Fruit fly (Drosophila melanogaster) whole organism, embryonic: ENCODE measurements around the gene Tbc1d22.

Source experiments
- Aef1 ChIP-seq: fragments of 200-800 bp; sonication (Bioruptor generic); IDR thresholded peaks from 3 replicates; pipeline ENCODE4 v1.3.6; 2022; ENCODE audit warnings: missing biosample characterization, missing genetic modification characterization
- Antp ChIP-seq: fragments of 200-800 bp; sonication (Bioruptor generic); optimal IDR thresholded peaks from 3 replicates; lab custom pipeline; 2016; ENCODE audit warnings: missing biosample characterization, missing genetic modification characterization
- CG10979 ChIP-seq: fragments of 200-800 bp; sonication (Bioruptor generic); optimal IDR thresholded peaks from 2 replicates; lab custom pipeline; 2018; ENCODE audit warnings: missing biosample characterization, mild to moderate bottlenecking, missing genetic modification characterization, moderate library complexity
- CG12104 ChIP-seq: fragments of 200-800 bp; sonication (Bioruptor generic); optimal IDR thresholded peaks from 3 replicates; lab custom pipeline; 2016; ENCODE audit warnings: missing biosample characterization, missing genetic modification characterization
- CG13287 ChIP-seq: fragments of 200-800 bp; sonication (Bioruptor generic); IDR thresholded peaks from 2 replicates; pipeline ENCODE4 v1.3.6; 2022; ENCODE audit warnings: missing biosample characterization, missing genetic modification characterization; ENCODE audit not compliant: partially characterized antibody
- CG15073 ChIP-seq: fragments of 200-800 bp; sonication (Bioruptor generic); optimal IDR thresholded peaks from 2 replicates; lab custom pipeline; 2016; ENCODE audit warnings: missing biosample characterization, missing genetic modification characterization
- CG15514 ChIP-seq: fragments of 200-800 bp; sonication (Bioruptor generic); optimal IDR thresholded peaks from 3 replicates; lab custom pipeline; 2017; ENCODE audit warnings: missing biosample characterization, missing genetic modification characterization, mild to moderate bottlenecking, moderate library complexity, missing genetic modification reagents
- CG1647 ChIP-seq: fragments of 200-800 bp; sonication (Bioruptor generic); optimal IDR thresholded peaks from 3 replicates; lab custom pipeline; 2016; ENCODE audit warnings: missing biosample characterization, missing genetic modification characterization
- CG32532 ChIP-seq: fragments of 200-800 bp; sonication (Bioruptor generic); IDR thresholded peaks from 2 replicates; pipeline ENCODE4 v1.3.6; 2022; ENCODE audit warnings: missing biosample characterization, missing genetic modification characterization
- CG4360 ChIP-seq: fragments of 200-800 bp; sonication (Bioruptor generic); IDR thresholded peaks from 2 replicates; pipeline ENCODE4 v1.3.6; 2022; ENCODE audit warnings: missing biosample characterization, missing genetic modification characterization
- CG4617 ChIP-seq: fragments of 200-800 bp; sonication (Bioruptor generic); optimal IDR thresholded peaks from 3 replicates; lab custom pipeline; 2016; ENCODE audit warnings: missing biosample characterization, missing genetic modification characterization, borderline replicate concordance
- CG6175 ChIP-seq: fragments of 200-800 bp; sonication (Bioruptor generic); IDR thresholded peaks from 3 replicates; pipeline ENCODE4 v1.3.6; 2022; ENCODE audit warnings: missing biosample characterization, missing genetic modification characterization
- CG8281 ChIP-seq: fragments of 200-800 bp; sonication (Bioruptor generic); optimal IDR thresholded peaks from 2 replicates; lab custom pipeline; 2018; ENCODE audit warnings: missing biosample characterization, mild to moderate bottlenecking, missing genetic modification characterization, moderate library complexity
- CG9609 ChIP-seq: fragments of 200-800 bp; sonication (Bioruptor generic); optimal IDR thresholded peaks from 3 replicates; lab custom pipeline; 2016; ENCODE audit warnings: missing biosample characterization, missing genetic modification characterization
- CG9876 ChIP-seq: fragments of 200-800 bp; sonication (Bioruptor generic); optimal IDR thresholded peaks from 2 replicates; lab custom pipeline; 2016; ENCODE audit warnings: missing biosample characterization, missing genetic modification characterization
- Dfd ChIP-seq, 2 experiments: fragments of >200 bp; optimal IDR thresholded peaks; 2 replicates each; lab custom pipeline; 2017; ENCODE audit warnings: missing biosample characterization in 2 of 2, missing genetic modification characterization in 2 of 2
- Dll ChIP-seq: fragments of 200-800 bp; sonication (Bioruptor generic); IDR thresholded peaks from 4 replicates; pipeline ENCODE4 v1.3.6; 2022; ENCODE audit warnings: missing biosample characterization, missing genetic modification characterization; ENCODE audit not compliant: partially characterized antibody
- Drgx ChIP-seq: fragments of 200-800 bp; sonication (Bioruptor generic); IDR thresholded peaks from 2 replicates; pipeline ENCODE4 v1.3.6; 2022; ENCODE audit warnings: missing biosample characterization, missing genetic modification characterization
- HLHmδ ChIP-seq: fragments of 200-800 bp; sonication (Bioruptor generic); optimal IDR thresholded peaks from 2 replicates; lab custom pipeline; 2018; ENCODE audit warnings: missing biosample characterization, mild to moderate bottlenecking, missing genetic modification characterization, moderate library complexity
- Hr3 ChIP-seq: fragments of 200-800 bp; sonication (Bioruptor generic); optimal IDR thresholded peaks from 3 replicates; lab custom pipeline; 2016; ENCODE audit warnings: missing biosample characterization, missing genetic modification characterization
- Hr51 ChIP-seq, 2 experiments: fragments of 200-800 bp; sonication (Bioruptor generic); optimal IDR thresholded peaks; 2 replicates in 1 of 2; 3 replicates in 1 of 2; lab custom pipeline; 2016 to 2018; ENCODE audit warnings: missing biosample characterization in 2 of 2, missing genetic modification characterization in 2 of 2, mild to moderate bottlenecking in 1 of 2, moderate library complexity in 1 of 2
- Hr78 ChIP-seq, 2 experiments: fragments of 200-800 bp in 1 of 2; fragments of >200 bp in 1 of 2; sonication (Bioruptor generic) in 1 of 2; optimal IDR thresholded peaks; 2 replicates each; lab custom pipeline; 2017 to 2019; ENCODE audit warnings: missing biosample characterization in 2 of 2, missing genetic modification characterization in 2 of 2, mild to moderate bottlenecking in 1 of 2, moderate library complexity in 1 of 2
- Jarid2 ChIP-seq: fragments of 200-800 bp; sonication (Bioruptor generic); optimal IDR thresholded peaks from 3 replicates; lab custom pipeline; 2017; ENCODE audit warnings: mild to moderate bottlenecking, missing biosample characterization, missing genetic modification reagents, missing genetic modification characterization
- MBD-R2 ChIP-seq: fragments of 200-800 bp; sonication (Bioruptor generic); IDR thresholded peaks from 2 replicates; pipeline ENCODE4 v1.3.6; 2022; ENCODE audit warnings: missing biosample characterization, missing genetic modification characterization
- Meics ChIP-seq: fragments of 200-800 bp; sonication (Bioruptor generic); optimal IDR thresholded peaks from 2 replicates; lab custom pipeline; 2017; ENCODE audit warnings: missing biosample characterization, mild to moderate bottlenecking, missing genetic modification characterization
- NC2β ChIP-seq: fragments of 200-800 bp; sonication (Bioruptor generic); optimal IDR thresholded peaks from 2 replicates; lab custom pipeline; 2016; ENCODE audit warnings: missing biosample characterization, missing genetic modification characterization
- NFAT ChIP-seq: fragments of 200-800 bp; sonication (Bioruptor generic); IDR thresholded peaks from 2 replicates; pipeline ENCODE4 v1.3.6; 2022; ENCODE audit warnings: missing biosample characterization, missing genetic modification characterization
- Nf-YC ChIP-seq: fragments of 200-800 bp; optimal IDR thresholded peaks from 3 replicates; lab custom pipeline; 2019; ENCODE audit warnings: missing biosample characterization, mild to moderate bottlenecking, missing genetic modification characterization, moderate library complexity
- Scr ChIP-seq: fragments of 200-800 bp; sonication (Bioruptor generic); IDR thresholded peaks from 2 replicates; pipeline ENCODE4 v1.3.6; 2022; ENCODE audit warnings: missing biosample characterization, missing genetic modification characterization; ENCODE audit not compliant: partially characterized antibody
- Sox102F ChIP-seq: fragments of 200-800 bp; sonication (Bioruptor generic); optimal IDR thresholded peaks from 2 replicates; lab custom pipeline; 2018; ENCODE audit warnings: missing biosample characterization, mild to moderate bottlenecking, missing genetic modification characterization, moderate library complexity
- Xrp1 ChIP-seq: fragments of 200-800 bp; sonication (Bioruptor generic); IDR thresholded peaks from 2 replicates; pipeline ENCODE4 v1.3.6; 2022; ENCODE audit warnings: missing biosample characterization, missing genetic modification characterization
- ase ChIP-seq: fragments of 200-800 bp; sonication (Bioruptor generic); IDR thresholded peaks from 3 replicates; pipeline ENCODE4 v1.3.6; 2022; ENCODE audit warnings: missing biosample characterization, missing genetic modification characterization
- bbx ChIP-seq: fragments of 200-800 bp; sonication (Bioruptor generic); IDR thresholded peaks from 2 replicates; pipeline ENCODE4 v1.3.6; 2022; ENCODE audit warnings: missing biosample characterization, missing genetic modification characterization; ENCODE audit not compliant: partially characterized antibody
- caup ChIP-seq: fragments of 200-800 bp; sonication (Bioruptor generic); optimal IDR thresholded peaks from 3 replicates; lab custom pipeline; 2017; ENCODE audit warnings: missing biosample characterization, mild to moderate bottlenecking, missing genetic modification characterization, moderate library complexity; ENCODE audit not compliant: severe bottlenecking
- chn ChIP-seq: fragments of 200-800 bp; sonication (Bioruptor generic); optimal IDR thresholded peaks from 2 replicates; lab custom pipeline; 2016; ENCODE audit warnings: missing biosample characterization, missing genetic modification characterization
- fd102C ChIP-seq: fragments of 200-800 bp; sonication (Bioruptor generic); optimal IDR thresholded peaks from 2 replicates; lab custom pipeline; 2018; ENCODE audit warnings: missing biosample characterization, mild to moderate bottlenecking, missing genetic modification characterization, moderate library complexity
- ham ChIP-seq: fragments of 200-800 bp; sonication (Bioruptor generic); IDR thresholded peaks from 2 replicates; pipeline ENCODE4 v1.3.6; 2022; ENCODE audit warnings: missing biosample characterization, missing genetic modification characterization
- klu ChIP-seq: fragments of 200-800 bp; sonication (Bioruptor generic); IDR thresholded peaks from 2 replicates; pipeline ENCODE4 v1.3.6; 2022; ENCODE audit warnings: missing biosample characterization, missing genetic modification characterization
- lab ChIP-seq: fragments of 200-800 bp; sonication (Bioruptor generic); optimal IDR thresholded peaks from 3 replicates; lab custom pipeline; 2017; ENCODE audit warnings: missing biosample characterization, missing genetic modification characterization, mild to moderate bottlenecking, moderate library complexity, missing genetic modification reagents
- lov ChIP-seq, 2 experiments: fragments of 200-800 bp in 1 of 2; fragments of >200 bp in 1 of 2; sonication (Bioruptor generic) in 1 of 2; IDR thresholded peaks in 1 of 2; optimal IDR thresholded peaks in 1 of 2; 2 replicates in 1 of 2; 3 replicates in 1 of 2; pipeline versions ENCODE4 v1.3.6 to Lab custom; 2017 to 2022; ENCODE audit warnings: missing biosample characterization in 1 of 2, missing genetic modification characterization in 1 of 2
- mirr ChIP-seq: fragments of 200-800 bp; sonication (Bioruptor generic); optimal IDR thresholded peaks from 3 replicates; lab custom pipeline; 2018; ENCODE audit warnings: missing biosample characterization, mild to moderate bottlenecking, missing genetic modification characterization
- onecut ChIP-seq: fragments of 200-800 bp; sonication (Bioruptor generic); IDR thresholded peaks from 2 replicates; pipeline ENCODE4 v1.3.6; 2022; ENCODE audit warnings: missing biosample characterization, missing genetic modification characterization
- otp ChIP-seq: fragments of 200-800 bp; sonication (Bioruptor generic); IDR thresholded peaks from 3 replicates; pipeline ENCODE4, ENCODE4 v1.3.6; 2022; ENCODE audit warnings: missing biosample characterization, missing genetic modification characterization
- pho ChIP-seq: fragments of 200-800 bp; sonication (Bioruptor generic); optimal IDR thresholded peaks from 2 replicates; lab custom pipeline; 2016; ENCODE audit warnings: missing biosample characterization, missing genetic modification characterization
- sd ChIP-seq: fragments of 200-800 bp; sonication (Bioruptor generic); optimal IDR thresholded peaks from 3 replicates; lab custom pipeline; 2018; ENCODE audit warnings: missing biosample characterization, mild to moderate bottlenecking, missing genetic modification characterization, moderate library complexity
- sisA ChIP-seq: fragments of 200-800 bp; sonication (Bioruptor generic); IDR thresholded peaks from 2 replicates; pipeline ENCODE4 v1.3.6; 2022; ENCODE audit warnings: missing biosample characterization, missing genetic modification characterization
- slbo ChIP-seq: fragments of 200-800 bp; sonication (Bioruptor generic); IDR thresholded peaks from 2 replicates; pipeline ENCODE4 v1.3.6; 2022; ENCODE audit warnings: missing biosample characterization, missing genetic modification characterization
- sqz ChIP-seq: fragments of 200-800 bp; sonication (Bioruptor generic); optimal IDR thresholded peaks from 3 replicates; lab custom pipeline; 2018; ENCODE audit warnings: missing biosample characterization, mild to moderate bottlenecking, missing genetic modification characterization
- sug ChIP-seq: fragments of 200-800 bp; optimal IDR thresholded peaks from 2 replicates; lab custom pipeline; 2019; ENCODE audit warnings: missing biosample characterization, mild to moderate bottlenecking, missing genetic modification characterization, moderate library complexity
- vfl ChIP-seq: fragments of 200-800 bp; sonication (Bioruptor generic); optimal IDR thresholded peaks from 2 replicates; lab custom pipeline; 2016; ENCODE audit warnings: missing biosample characterization, missing genetic modification characterization

The Tbc1d22 gene

DNA sequence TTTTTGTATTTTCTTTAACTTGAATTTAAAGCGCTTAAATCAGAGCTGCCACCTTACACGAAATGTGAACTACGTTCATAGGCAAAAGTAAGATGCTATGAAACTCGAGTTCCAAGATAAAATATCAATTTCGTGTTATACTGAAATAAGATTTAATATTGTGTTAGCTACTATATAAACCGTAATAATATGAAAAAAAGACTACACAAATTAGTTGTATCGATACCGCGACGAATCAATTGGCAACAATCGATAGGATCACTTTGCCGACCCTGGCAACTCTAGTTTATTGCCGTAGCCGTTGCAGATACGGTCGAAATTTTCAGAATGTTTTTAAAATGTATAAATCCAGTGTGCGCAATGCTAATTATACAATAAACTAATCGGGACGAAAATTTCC lies 38.5 kb downstream of the Tbc1d22 start, which contains the start of gene SNF4Agamma (continued):
- TF ChIP-seq bbx (GFP tag; lab: Robert Waterston, UW) (peak; percentile 77), ase (GFP tag; lab: Robert Waterston, UW) (no peak), CG12104 (GFP tag; lab: Kevin White, UChicago) (no peak), Drgx (GFP tag; lab: Robert Waterston, UW) (no peak), Dll (GFP tag; lab: Robert Waterston, UW) (peak; percentile 88), ham (no peak), CG4360 (GFP tag; lab: Robert Waterston, UW) (no peak), CG6175 (GFP tag; lab: Robert Waterston, UW) (no peak), caup (GFP tag; lab: Kevin White, UChicago) (no peak), CG8281 (no peak), onecut (GFP tag; lab: Robert Waterston, UW) (no peak), fd102C (GFP tag; lab: Kevin White, UChicago) (no peak), Hr51 (GFP tag; optimal IDR thresholded peaks at IDR 0.05; lab: Kevin White, UChicago) (no peak), Scr (GFP tag; lab: Robert Waterston, UW) (peak; percentile 77), sd (tag; lab: Kevin White, UChicago) (peak; percentile 3), Aef1 (GFP tag; lab: Robert Waterston, UW) (0 out of 3 replicates have a peak, but pooled peaks have one; percentile 28), sqz (GFP tag; lab: Kevin White, UChicago) (no peak), Meics (no peak), CG15514 (GFP tag; lab: Kevin White, UChicago) (peak; percentile 65), NC2β (no peak), CG9876 (GFP tag; lab: Kevin White, UChicago) (no peak), CG32532 (GFP tag; lab: Robert Waterston, UW) (peak; percentile 48), pho (GFP tag; lab: Kevin White, UChicago) (no peak), CG1647 (GFP tag; lab: Kevin White, UChicago) (no peak), NFAT (no peak), MBD-R2 (GFP tag; lab: Robert Waterston, UW) (peak; percentile 36; the same call in 1 of the 2 replicates), Xrp1 (GFP tag; lab: Robert Waterston, UW) (peak; percentile 16; the same call in 1 of the 2 replicates), Jarid2 (GFP tag; lab: Kevin White, UChicago) (no peak), Nf-YC (tag; lab: Kevin White, UChicago) (peak; percentile 58), slbo (GFP tag; lab: Robert Waterston, UW) (peak; percentile 43; the same call in 1 of the 2 replicates), CG13287 (GFP tag; lab: Robert Waterston, UW) (peak; percentile 86), sisA (peak; percentile 21; the same call in 1 of the 2 replicates), Sox102F (GFP tag; lab: Kevin White, UChicago) (no peak), Dfd (GFP tag; optimal IDR thresholded peaks at IDR 0.05; lab: Kevin White, UChicago) (no peak), CG9609 (GFP tag; lab: Kevin White, UChicago) (peak; percentile 24), sug (tag; lab: Kevin White, UChicago) (peak; percentile 63), Hr78 (GFP tag; optimal IDR thresholded peaks at IDR 0.05; lab: Kevin White, UChicago) (no peak), mirr (GFP tag; lab: Kevin White, UChicago) (no peak), Antp (GFP tag; lab: Kevin White, UChicago) (no peak), klu (GFP tag; lab: Robert Waterston, UW) (no peak), CG4617 (GFP tag; lab: Kevin White, UChicago) (no peak), HLHmδ (GFP tag; lab: Kevin White, UChicago) (no peak), lab (no peak), CG15073 (GFP tag; lab: Kevin White, UChicago) (no peak), otp (GFP tag; lab: Robert Waterston, UW) (no peak), CG10979 (no peak), vfl (GFP tag; lab: Kevin White, UChicago) (peak; percentile 15), Hr3 (GFP tag; lab: Kevin White, UChicago) (peak; percentile 19), lov (optimal IDR thresholded peaks at IDR 0.05; lab: Kevin White, UChicago) (no peak), lov (GFP tag; IDR thresholded peaks at IDR 0.05; lab: Robert Waterston, UW) (no peak), chn (GFP tag; lab: Kevin White, UChicago) (no peak)
